Worm (Caenorhabditis elegans) whole organism, L4/young adult: Measurements from ENCODE around the gene fbxa-137.
"Not testable (repeated sequence)": the region's sequence is repeated elsewhere in the genome, so short reads cannot be mapped to it uniquely, and the experiment has no call there.

Experiments
- W03F9.2 ChIP-seq: fragments of 150-350 bp; optimal IDR thresholded peaks from 2 replicates; lab custom pipeline; 2014; ENCODE audit warnings: missing biosample characterization, missing genetic modification characterization
- dao-5 ChIP-seq: sonication (generic microtip); optimal IDR thresholded peaks from 2 replicates; lab custom pipeline; 2016; ENCODE audit warnings: missing genotype, missing genetic modification characterization, moderate library complexity, missing compliant biosample characterization
- him-1 ChIP-seq: sonication (generic microtip); optimal IDR thresholded peaks from 2 replicates; lab custom pipeline; 2016; ENCODE audit warnings: missing genotype, missing genetic modification reagents, missing genetic modification characterization, missing compliant biosample characterization

Gene fbxa-137

DNA sequence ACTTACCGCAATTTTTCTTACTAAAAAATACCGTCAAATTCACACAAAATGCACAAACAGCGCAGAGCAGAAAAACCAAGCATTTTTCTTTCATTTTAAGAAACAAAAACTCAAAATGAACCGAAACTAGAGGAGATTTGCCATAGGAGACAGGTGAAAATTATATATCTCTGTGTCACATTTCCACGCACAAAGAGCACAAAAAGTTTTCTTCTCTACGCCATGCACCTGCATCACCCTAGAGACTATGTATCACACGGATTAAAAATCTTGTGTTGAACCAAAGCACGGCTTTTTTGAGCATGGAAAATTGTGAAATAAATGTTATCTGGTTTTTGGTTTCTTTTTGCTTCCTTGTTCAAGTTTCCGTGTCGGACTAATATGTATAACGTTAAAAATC, 25.2 kb downstream of the fbxa-137 start, which contains the start of gene irld-15:
Gene irld-15, minus strand, starts transcription at position 101 of the 400 bp plus-strand sequence.
- no peak for TF ChIP-seq W03F9.2 (tag; lab: Kevin White, UChicago)
- no peak for TF ChIP-seq him-1 (tag; lab: Kevin White, UChicago)
- TF ChIP-seq dao-5, result no peak

DNA sequence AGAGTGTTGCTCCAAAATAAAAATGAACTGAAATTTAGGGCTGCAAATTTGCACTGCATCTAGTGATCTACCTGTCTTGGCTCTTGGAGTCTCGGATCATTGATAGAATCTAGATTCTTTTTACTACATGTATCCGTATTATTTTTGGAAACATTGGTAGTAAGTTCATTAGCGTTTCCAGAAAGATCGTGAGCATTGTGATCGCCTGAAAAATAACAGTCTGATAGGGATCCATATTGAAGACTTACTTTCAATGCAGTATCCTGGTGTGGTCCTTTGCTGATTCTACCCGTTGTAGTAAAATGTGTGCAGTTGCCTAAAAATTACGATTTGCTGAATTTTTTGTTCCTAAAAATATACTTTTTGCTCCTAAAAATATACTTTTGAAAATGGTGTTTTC, 27.8 kb downstream of the fbxa-137 start:
- TF ChIP-seq W03F9.2 (tag; lab: Kevin White, UChicago), result no peak
- TF ChIP-seq dao-5, result no peak
- no peak for TF ChIP-seq him-1 (tag; lab: Kevin White, UChicago)

ce11 chrV:2308246-2308645, 29.6 kb downstream of the fbxa-137 start:
- TF ChIP-seq dao-5 (no peak), W03F9.2 (tag; lab: Kevin White, UChicago) (no peak), him-1 (tag; lab: Kevin White, UChicago) (no peak)

ce11 chrV:2321001-2321400, 42.4 kb downstream of the fbxa-137 start, which contains the start of gene Y19D10B.6:
Y19D10B.6 (minus strand) TSS chrV:2321101.
- not testable (repeated sequence) for TF ChIP-seq him-1 (tag; lab: Kevin White, UChicago); dao-5; W03F9.2 (tag; lab: Kevin White, UChicago)

DNA sequence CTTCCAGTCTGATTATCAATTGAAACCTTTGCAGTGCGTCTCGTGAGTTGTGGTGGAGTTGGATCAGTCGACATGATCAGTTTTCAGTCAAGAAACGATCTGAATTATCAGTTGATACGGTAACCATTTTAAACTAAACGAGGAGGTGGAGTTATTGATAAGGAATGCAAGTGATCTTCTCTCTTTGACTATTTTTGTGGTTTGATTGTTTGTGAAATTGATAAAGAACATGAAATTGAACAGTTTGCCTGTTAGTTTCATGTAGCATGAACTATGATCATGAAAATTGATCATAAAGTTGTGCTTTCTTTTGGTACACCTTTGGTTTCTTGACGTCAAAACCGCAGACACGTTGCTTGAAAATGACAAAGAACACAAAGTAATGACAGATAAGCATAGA, 43.9 kb downstream of the fbxa-137 start, which contains the start of gene pud-1.2:
Gene pud-1.2, minus strand, starts transcription at position 101 of the 400 bp plus-strand sequence.
- TF ChIP-seq dao-5; him-1 (tag; lab: Kevin White, UChicago); W03F9.2 (tag; lab: Kevin White, UChicago): not testable (repeated sequence)

DNA sequence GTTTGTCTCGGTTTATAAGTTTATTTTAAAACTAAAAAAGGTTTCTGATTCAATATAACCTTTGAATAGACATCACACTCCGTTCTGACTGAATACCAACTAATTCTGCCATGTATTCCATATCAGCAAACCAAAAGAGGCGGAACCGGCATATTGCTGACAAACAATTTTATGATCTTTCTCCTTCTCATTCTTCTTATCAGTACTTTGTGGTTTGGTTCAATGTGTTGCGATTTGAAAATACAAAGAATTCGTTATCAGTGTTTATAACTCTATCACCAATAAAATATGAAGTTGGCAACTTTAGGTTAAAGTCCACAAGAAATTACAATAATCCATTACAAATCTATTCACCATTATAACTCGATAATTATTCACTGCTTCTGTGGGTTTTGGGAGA, 45.6 kb downstream of the fbxa-137 start:
- TF ChIP-seq W03F9.2 (tag; lab: Kevin White, UChicago), result no peak
- no peak for TF ChIP-seq him-1 (tag; lab: Kevin White, UChicago)
- TF ChIP-seq dao-5, result no peak

ce11 chrV:2325052-2325451, 46.4 kb downstream of the fbxa-137 start, which contains the start of gene pud-3:
pud-3 (minus strand) TSS chrV:2325152.
- TF ChIP-seq W03F9.2 (tag; lab: Kevin White, UChicago), result no peak
- TF ChIP-seq dao-5, result no peak
- no peak for TF ChIP-seq him-1 (tag; lab: Kevin White, UChicago)

DNA sequence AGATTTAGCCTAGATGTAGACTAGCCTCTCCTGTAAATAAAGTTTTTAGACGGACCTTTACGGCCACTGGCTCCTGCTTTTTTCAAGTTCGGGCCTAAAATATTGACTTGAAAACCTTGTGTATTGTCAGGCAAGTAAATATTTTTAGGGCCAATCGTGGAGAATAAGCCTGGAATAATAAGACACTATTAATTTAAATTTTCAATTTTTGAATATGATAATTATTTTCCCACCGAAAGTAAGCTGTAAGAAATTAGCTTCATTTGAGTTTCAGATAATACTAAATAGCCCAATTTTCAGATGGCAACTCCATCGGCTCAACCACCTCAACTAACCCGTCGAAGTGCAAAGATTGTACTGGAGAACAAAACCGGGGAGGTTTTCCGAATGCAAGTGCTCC, 47.8 kb downstream of the fbxa-137 start, which contains the start of gene pud-4:
Gene pud-4, plus strand, starts transcription at position 301 of the 400 bp plus-strand sequence.
- TF ChIP-seq W03F9.2 (tag; lab: Kevin White, UChicago) (no peak), him-1 (tag; lab: Kevin White, UChicago) (no peak), dao-5 (no peak)

- TF ChIP-seq him-1 (tag; lab: Kevin White, UChicago) (no peak), dao-5 (no peak), W03F9.2 (tag; lab: Kevin White, UChicago) (no peak)
These were observed 48.5 kb downstream of the fbxa-137 start for ce11 chrV:2327124-2327523.

DNA sequence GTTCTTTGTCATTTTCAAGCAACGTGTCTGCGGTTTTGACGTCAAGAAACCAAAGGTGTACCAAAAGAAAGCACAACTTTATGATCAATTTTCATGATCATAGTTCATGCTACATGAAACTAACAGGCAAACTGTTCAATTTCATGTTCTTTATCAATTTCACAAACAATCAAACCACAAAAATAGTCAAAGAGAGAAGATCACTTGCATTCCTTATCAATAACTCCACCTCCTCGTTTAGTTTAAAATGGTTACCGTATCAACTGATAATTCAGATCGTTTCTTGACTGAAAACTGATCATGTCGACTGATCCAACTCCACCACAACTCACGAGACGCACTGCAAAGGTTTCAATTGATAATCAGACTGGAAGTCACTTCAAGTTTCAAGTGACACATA, 51.5 kb downstream of the fbxa-137 start, which contains the start of gene pud-1.1:
Gene pud-1.1, plus strand, starts transcription at position 301 of the 400 bp plus-strand sequence.
- TF ChIP-seq dao-5; him-1 (tag; lab: Kevin White, UChicago); W03F9.2 (tag; lab: Kevin White, UChicago): not testable (repeated sequence)
